Fruit fly (Drosophila melanogaster) whole organism, prepupa: ENCODE measurements around the gene Gr36c.

Source experiments
- CG10631 ChIP-seq: fragments of 200-800 bp; sonication (Bioruptor generic); optimal IDR thresholded peaks from 2 replicates; lab custom pipeline; 2016; ENCODE audit warnings: missing biosample characterization, missing genetic modification characterization
- CG10669 ChIP-seq: fragments of 200-800 bp; sonication (Bioruptor generic); optimal IDR thresholded peaks from 3 replicates; lab custom pipeline; 2018; ENCODE audit warnings: missing biosample characterization, mild to moderate bottlenecking, missing genetic modification characterization, moderate library complexity
- CG11294 ChIP-seq: fragments of 200-800 bp; sonication (Bioruptor generic); IDR thresholded peaks from 2 replicates; pipeline ENCODE4 v1.3.6; 2022; ENCODE audit warnings: missing biosample characterization, missing genetic modification characterization
- CG16779 ChIP-seq: fragments of 200-800 bp; sonication (Bioruptor generic); optimal IDR thresholded peaks from 3 replicates; lab custom pipeline; 2017; ENCODE audit warnings: missing biosample characterization, mild to moderate bottlenecking, missing genetic modification characterization
- CG3032 ChIP-seq: fragments of 200-800 bp; optimal IDR thresholded peaks from 2 replicates; lab custom pipeline; 2019; ENCODE audit warnings: missing biosample characterization, mild to moderate bottlenecking, missing genetic modification characterization, moderate library complexity
- CG32006 ChIP-seq: fragments of 200-800 bp; sonication (Bioruptor generic); optimal IDR thresholded peaks from 3 replicates; lab custom pipeline; 2017; ENCODE audit warnings: missing biosample characterization, mild to moderate bottlenecking, missing genetic modification characterization
- CG34406 ChIP-seq: fragments of 200-800 bp; sonication (Bioruptor generic); optimal IDR thresholded peaks from 3 replicates; lab custom pipeline; 2016; ENCODE audit warnings: missing biosample characterization, missing genetic modification characterization
- CG4318 ChIP-seq: fragments of 200-800 bp; sonication (Bioruptor generic); optimal IDR thresholded peaks from 3 replicates; lab custom pipeline; 2017; ENCODE audit warnings: missing biosample characterization, mild to moderate bottlenecking, missing genetic modification characterization
- CG6163 ChIP-seq: fragments of 200-800 bp; sonication (Bioruptor generic); IDR thresholded peaks from 3 replicates; pipeline ENCODE4 v1.3.6; 2022; ENCODE audit warnings: missing biosample characterization, missing genetic modification characterization
- CG6276 ChIP-seq: fragments of 200-800 bp; sonication (Bioruptor generic); optimal IDR thresholded peaks from 2 replicates; lab custom pipeline; 2017; ENCODE audit warnings: missing biosample characterization, mild to moderate bottlenecking, missing genetic modification characterization
- CG6792 ChIP-seq: fragments of 200-800 bp; sonication (Bioruptor generic); optimal IDR thresholded peaks from 3 replicates; lab custom pipeline; 2016; ENCODE audit warnings: missing biosample characterization, missing genetic modification characterization
- CG6808 ChIP-seq: fragments of 200-800 bp; sonication (Bioruptor generic); optimal IDR thresholded peaks from 3 replicates; lab custom pipeline; 2017; ENCODE audit warnings: missing biosample characterization, missing genetic modification characterization, mild to moderate bottlenecking, moderate library complexity, missing genetic modification reagents
- CG8632 ChIP-seq: fragments of 200-800 bp; sonication (Bioruptor generic); optimal IDR thresholded peaks from 3 replicates; lab custom pipeline; 2016; ENCODE audit warnings: missing biosample characterization, missing genetic modification characterization
- CG9139 ChIP-seq: fragments of 200-800 bp; sonication (Bioruptor generic); optimal IDR thresholded peaks from 3 replicates; lab custom pipeline; 2017; ENCODE audit warnings: missing biosample characterization, mild to moderate bottlenecking, missing genetic modification characterization
- Eip78C ChIP-seq: fragments of 200-800 bp; sonication (Bioruptor generic); peaks from one replicate; lab custom pipeline; 2016; ENCODE audit warnings: missing biosample characterization, missing genetic modification characterization
- Ets21C ChIP-seq: fragments of 200-800 bp; sonication (Bioruptor generic); optimal IDR thresholded peaks from 3 replicates; lab custom pipeline; 2016; ENCODE audit warnings: missing biosample characterization, missing genetic modification characterization
- Ets96B ChIP-seq: fragments of 200-800 bp; optimal IDR thresholded peaks from 2 replicates; lab custom pipeline; 2019; ENCODE audit warnings: missing biosample characterization, mild to moderate bottlenecking, missing genetic modification characterization, moderate library complexity
- Hr39 ChIP-seq: fragments of 200-800 bp; sonication (Bioruptor generic); optimal IDR thresholded peaks from 2 replicates; lab custom pipeline; 2016; ENCODE audit warnings: missing biosample characterization, missing genetic modification characterization
- Met ChIP-seq: fragments of 200-800 bp; sonication (Bioruptor generic); optimal IDR thresholded peaks from 3 replicates; lab custom pipeline; 2016; ENCODE audit warnings: missing biosample characterization, missing genetic modification characterization
- OdsH ChIP-seq: fragments of 200-800 bp; sonication (Bioruptor generic); optimal IDR thresholded peaks from 3 replicates; lab custom pipeline; 2016; ENCODE audit warnings: missing biosample characterization, missing genetic modification characterization
- Smox ChIP-seq: fragments of 200-800 bp; sonication (Bioruptor generic); optimal IDR thresholded peaks from 3 replicates; lab custom pipeline; 2016; ENCODE audit warnings: missing biosample characterization, missing genetic modification characterization
- Sox15 ChIP-seq: fragments of 200-800 bp; sonication (Bioruptor generic); optimal IDR thresholded peaks from 3 replicates; lab custom pipeline; 2016; ENCODE audit warnings: missing biosample characterization, missing genetic modification characterization
- acj6 ChIP-seq: fragments of 200-800 bp; sonication (Bioruptor generic); optimal IDR thresholded peaks from 3 replicates; lab custom pipeline; 2016; ENCODE audit warnings: missing biosample characterization, missing genetic modification characterization
- cyc ChIP-seq: fragments of 200-800 bp; sonication (Bioruptor generic); optimal IDR thresholded peaks from 3 replicates; lab custom pipeline; 2016; ENCODE audit warnings: missing biosample characterization, missing genetic modification characterization
- dsx ChIP-seq: fragments of 200-800 bp; optimal IDR thresholded peaks from 3 replicates; lab custom pipeline; 2019; ENCODE audit warnings: missing biosample characterization, mild to moderate bottlenecking, missing genetic modification characterization, moderate library complexity; ENCODE audit not compliant: poor library complexity, severe bottlenecking
- esn ChIP-seq: fragments of 200-800 bp; sonication (Bioruptor generic); optimal IDR thresholded peaks from 2 replicates; lab custom pipeline; 2016; ENCODE audit warnings: missing biosample characterization, mild to moderate bottlenecking, missing genetic modification characterization, moderate library complexity
- fd59A ChIP-seq: fragments of 200-800 bp; sonication (Bioruptor generic); optimal IDR thresholded peaks from 2 replicates; lab custom pipeline; 2017; ENCODE audit warnings: missing biosample characterization, mild to moderate bottlenecking, missing genetic modification characterization, missing genetic modification reagents
- fkh ChIP-seq: fragments of 200-800 bp; sonication (Bioruptor generic); optimal IDR thresholded peaks from 3 replicates; lab custom pipeline; 2017; ENCODE audit warnings: missing biosample characterization, mild to moderate bottlenecking, missing genetic modification characterization, moderate library complexity
- lz ChIP-seq: fragments of 200-800 bp; sonication (Bioruptor generic); optimal IDR thresholded peaks from 3 replicates; lab custom pipeline; 2016; ENCODE audit warnings: missing biosample characterization, missing genetic modification characterization
- net ChIP-seq: fragments of 200-800 bp; sonication (Bioruptor generic); optimal IDR thresholded peaks from 3 replicates; lab custom pipeline; 2016; ENCODE audit warnings: missing biosample characterization, missing genetic modification characterization
- pdm3 ChIP-seq: fragments of 200-800 bp; sonication (Bioruptor generic); optimal IDR thresholded peaks from 3 replicates; lab custom pipeline; 2016; ENCODE audit warnings: missing biosample characterization, missing genetic modification characterization
- spab ChIP-seq: fragments of 200-800 bp; sonication (Bioruptor generic); optimal IDR thresholded peaks from 2 replicates; lab custom pipeline; 2017; ENCODE audit warnings: missing biosample characterization, mild to moderate bottlenecking, missing genetic modification characterization, missing genetic modification reagents
- ss ChIP-seq, 2 experiments: fragments of 200-800 bp; sonication (Bioruptor generic); optimal IDR thresholded peaks; 2 replicates in 1 of 2; 3 replicates in 1 of 2; lab custom pipeline; 2017 to 2018; ENCODE audit warnings: mild to moderate bottlenecking in 2 of 2, missing biosample characterization in 2 of 2, missing genetic modification characterization in 2 of 2, moderate library complexity in 1 of 2
- svp ChIP-seq: fragments of 200-800 bp; sonication (Bioruptor generic); peaks from one replicate; lab custom pipeline; 2016; ENCODE audit warnings: missing biosample characterization, missing genetic modification characterization
- vri ChIP-seq: fragments of 200-800 bp; sonication (Bioruptor generic); optimal IDR thresholded peaks from 3 replicates; lab custom pipeline; 2016; ENCODE audit warnings: missing biosample characterization, mild to moderate bottlenecking, missing genetic modification characterization

Gr36c gene

DNA sequence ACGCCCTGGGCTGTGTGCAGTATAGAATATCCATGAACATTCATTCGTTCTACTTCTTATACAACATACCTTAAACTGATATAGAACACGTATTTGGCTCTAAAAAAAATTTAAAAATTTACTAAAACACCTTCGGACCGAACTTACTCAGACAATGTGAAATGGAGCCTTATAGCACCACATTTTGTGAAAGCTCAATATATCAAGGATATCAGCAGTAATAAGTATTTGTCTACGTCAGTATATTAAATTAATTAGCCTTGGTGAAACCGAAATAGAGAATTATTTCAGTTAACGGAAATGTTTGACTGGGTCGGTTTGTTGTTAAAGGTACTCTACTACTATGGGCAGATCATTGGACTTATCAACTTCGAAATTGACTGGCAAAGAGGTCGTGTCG is 3.8 kb upstream of the Gr36c start, which contains the start of gene Gr36a:
Gene Gr36a, plus strand, starts transcription at position 301 of the 400 bp plus-strand sequence.
- no peak for TF ChIP-seq CG16779 (tag; lab: Kevin White, UChicago)
- TF ChIP-seq svp (GFP tag; lab: Kevin White, UChicago) = peak; percentile 13

DNA sequence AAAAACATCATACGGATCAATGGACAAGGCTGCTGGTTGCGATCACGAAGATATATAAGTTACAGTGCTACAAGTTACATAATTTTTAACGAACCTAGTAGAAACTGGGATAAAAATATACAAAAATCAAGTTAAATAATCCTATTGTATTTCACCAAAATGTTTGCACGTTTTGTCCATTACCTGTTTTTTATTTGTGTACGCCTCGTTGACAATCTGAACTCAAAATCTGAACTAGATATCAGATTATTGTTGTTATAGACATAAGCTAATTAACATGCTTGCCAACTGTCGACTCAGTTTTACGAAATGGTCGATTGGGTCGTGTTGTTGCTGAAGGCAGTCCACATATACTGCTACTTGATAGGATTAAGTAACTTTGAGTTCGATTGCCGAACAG is 1.7 kb upstream of the Gr36c start, which contains the start of gene Gr36b:
Gene Gr36b, plus strand, starts transcription at position 301 of the 400 bp plus-strand sequence.
- TF ChIP-seq CG6808 (GFP tag; lab: Kevin White, UChicago) (no peak), CG9139 (GFP tag; lab: Kevin White, UChicago) (no peak), Hr39 (GFP tag; lab: Kevin White, UChicago) (no peak), CG4318 (GFP tag; lab: Kevin White, UChicago) (no peak), net (no peak), OdsH (no peak), CG32006 (GFP tag; lab: Kevin White, UChicago) (no peak), esn (no peak), spab (no peak), fkh (GFP tag; lab: Kevin White, UChicago) (no peak), cyc (GFP tag; lab: Kevin White, UChicago) (no peak), CG8632 (GFP tag; lab: Kevin White, UChicago) (no peak), CG16779 (tag; lab: Kevin White, UChicago) (no peak), Met (GFP tag; lab: Kevin White, UChicago) (no peak), svp (GFP tag; lab: Kevin White, UChicago) (no peak), pdm3 (GFP tag; lab: Kevin White, UChicago) (no peak), Sox15 (GFP tag; lab: Kevin White, UChicago) (no peak), CG6163 (no peak), Smox (no peak), CG6792 (GFP tag; lab: Kevin White, UChicago) (no peak)

DNA sequence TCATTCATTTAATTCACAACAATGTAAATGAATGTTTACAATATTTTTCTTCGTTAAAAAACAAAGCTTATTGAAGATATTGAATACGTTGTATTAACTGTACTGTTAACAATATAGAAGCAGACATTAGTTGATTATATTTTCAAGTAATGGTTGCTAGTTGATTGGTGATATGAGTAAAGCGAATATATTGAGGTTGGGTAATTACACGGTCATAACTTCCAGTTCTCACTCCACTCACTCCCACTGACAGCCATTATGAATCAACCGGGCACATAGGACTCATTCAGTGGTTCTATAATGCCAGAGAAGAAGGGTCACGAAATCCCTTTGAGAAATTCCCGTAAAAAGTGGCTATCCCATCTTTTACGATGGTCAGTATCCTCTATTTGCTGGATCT is 1.5 kb downstream of the Gr36c start, which contains the start of gene Grl36a:
Gene Grl36a, plus strand, starts transcription at position 301 of the 400 bp plus-strand sequence.
- TF ChIP-seq svp (GFP tag; lab: Kevin White, UChicago) = peak; percentile 11
- no peak for TF ChIP-seq ss (GFP tag; optimal IDR thresholded peaks at IDR 0.05; lab: Kevin White, UChicago)

DNA sequence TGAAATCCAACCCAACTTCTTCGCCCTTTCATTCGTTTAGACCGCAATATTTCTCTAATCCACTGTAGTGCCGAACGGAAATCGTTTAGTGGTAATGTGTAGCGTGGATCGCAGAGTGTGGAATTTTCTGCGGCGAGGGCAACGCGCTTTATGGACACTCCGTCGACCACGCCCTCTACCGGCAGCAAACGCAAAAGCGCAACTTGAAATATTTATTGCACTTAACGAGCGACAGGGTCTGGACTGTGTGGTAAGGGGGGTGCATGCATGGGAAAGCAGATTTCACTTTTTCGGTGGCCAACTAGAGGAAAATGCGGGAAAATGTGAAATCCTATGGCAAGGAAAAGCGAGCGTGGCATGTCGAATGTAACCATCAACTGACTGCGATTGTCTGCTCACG is 15.1 kb downstream of the Gr36c start:
- TF ChIP-seq fd59A (GFP tag; lab: Kevin White, UChicago) = no peak

DNA sequence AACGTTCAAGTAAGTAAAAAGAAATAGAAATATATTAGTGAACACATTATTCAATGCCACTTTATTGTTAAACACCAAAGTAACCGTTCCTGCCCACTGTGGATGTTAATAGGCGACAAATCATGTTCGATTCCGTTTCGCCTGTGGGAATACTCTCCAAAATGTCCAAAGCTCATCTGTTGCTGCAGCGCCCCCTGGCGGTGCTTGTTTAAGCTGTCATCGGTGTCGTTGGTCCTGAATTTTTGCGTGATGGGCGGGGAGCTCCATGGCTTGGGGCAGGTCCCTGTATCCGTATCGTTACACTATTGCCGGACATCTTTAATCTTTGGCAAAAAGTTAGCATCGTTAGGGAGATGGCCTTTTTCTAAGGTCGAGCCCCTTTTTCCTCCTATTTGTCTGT is 21.6 kb downstream of the Gr36c start:
- TF ChIP-seq pdm3 (GFP tag; lab: Kevin White, UChicago) (no peak), CG9139 (GFP tag; lab: Kevin White, UChicago) (no peak), lz (GFP tag; lab: Kevin White, UChicago) (no peak), CG6276 (no peak), dsx (GFP tag; lab: Kevin White, UChicago) (no peak), OdsH (no peak), CG6792 (GFP tag; lab: Kevin White, UChicago) (no peak), CG10631 (GFP tag; lab: Kevin White, UChicago) (no peak)

DNA sequence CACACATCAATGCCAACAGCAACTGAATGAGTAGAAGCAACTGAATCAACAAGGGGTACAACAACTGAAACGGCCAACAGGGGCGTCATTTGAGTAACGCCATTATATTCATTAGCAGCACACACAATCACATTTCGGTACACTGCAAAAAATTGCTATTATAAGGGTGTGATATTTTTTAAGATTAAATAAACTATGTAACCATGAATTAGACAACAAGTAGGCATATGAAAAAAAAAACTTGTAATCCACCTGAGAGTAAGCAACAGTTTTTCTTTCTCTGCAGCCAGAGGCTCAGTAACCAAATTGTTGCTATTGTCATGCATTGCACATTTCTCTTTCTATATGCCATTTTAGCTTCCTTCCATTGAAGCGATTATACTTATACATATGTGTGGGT is 23.7 kb downstream of the Gr36c start:
- TF ChIP-seq Eip78C (GFP tag; lab: Kevin White, UChicago) = peak; percentile 47
- TF ChIP-seq dsx (GFP tag; lab: Kevin White, UChicago) = no peak
- peak; percentile 44 for TF ChIP-seq svp (GFP tag; lab: Kevin White, UChicago)

DNA sequence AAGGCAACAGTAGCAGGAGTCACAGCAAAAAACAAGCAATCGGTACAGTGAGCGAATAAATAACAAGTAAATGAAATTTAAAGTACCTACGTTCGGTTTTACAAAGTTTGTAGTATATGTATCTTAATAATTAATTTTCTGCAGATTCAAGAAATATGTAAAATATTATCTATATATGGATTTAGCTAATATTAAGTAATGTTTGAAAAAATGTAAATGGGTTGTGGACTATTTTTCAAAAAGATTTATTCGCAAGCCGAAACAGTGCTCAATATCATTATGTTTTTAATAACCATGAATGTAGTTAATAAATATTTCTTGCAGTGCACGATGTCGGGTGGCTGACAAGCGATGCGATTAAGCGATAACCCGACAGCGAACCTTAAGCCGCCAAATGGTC is 26.9 kb downstream of the Gr36c start:
- TF ChIP-seq spab = no peak
- no peak for TF ChIP-seq Ets96B (tag; lab: Kevin White, UChicago)
- peak; percentile 9 for TF ChIP-seq CG10631 (GFP tag; lab: Kevin White, UChicago)
- TF ChIP-seq svp (GFP tag; lab: Kevin White, UChicago) = peak; percentile 61
- TF ChIP-seq acj6 = no peak
- TF ChIP-seq vri (GFP tag; lab: Kevin White, UChicago) = no peak
- peak; percentile 38 for TF ChIP-seq esn
- no peak for TF ChIP-seq cyc (GFP tag; lab: Kevin White, UChicago)
- TF ChIP-seq Eip78C (GFP tag; lab: Kevin White, UChicago) = peak; percentile 22
- no peak for TF ChIP-seq CG9139 (GFP tag; lab: Kevin White, UChicago)
- no peak for TF ChIP-seq CG11294 (GFP tag; lab: Robert Waterston, UW)
- TF ChIP-seq CG3032 (tag; lab: Kevin White, UChicago) = peak; percentile 12
- TF ChIP-seq Smox = no peak
- TF ChIP-seq CG10669 (GFP tag; lab: Kevin White, UChicago) = peak; percentile 19
- TF ChIP-seq fd59A (GFP tag; lab: Kevin White, UChicago) = no peak
- no peak for TF ChIP-seq CG6163
- no peak for TF ChIP-seq CG34406 (GFP tag; lab: Kevin White, UChicago)
- no peak for TF ChIP-seq Ets21C (GFP tag; lab: Kevin White, UChicago)
- TF ChIP-seq, all 60 proteins: peak for 6
